Fruit fly (Drosophila melanogaster) whole organism, embryonic: ENCODE data around the gene tay.

ENCODE experiments used
- Bdp1 ChIP-seq: fragments of 200-800 bp; sonication (Bioruptor generic); optimal IDR thresholded peaks from 3 replicates; lab custom pipeline; 2016; ENCODE audit warnings: missing biosample characterization, missing genetic modification characterization
- CG10209 ChIP-seq: fragments of 200-800 bp; sonication (Bioruptor generic); optimal IDR thresholded peaks from 3 replicates; lab custom pipeline; 2017; ENCODE audit warnings: missing biosample characterization, mild to moderate bottlenecking, missing genetic modification characterization, missing genetic modification reagents
- CG10366 ChIP-seq: fragments of 200-800 bp; sonication (Bioruptor generic); IDR thresholded peaks from 2 replicates; pipeline ENCODE4 v1.3.6; 2022; ENCODE audit warnings: missing biosample characterization, missing genetic modification characterization
- CG10431 ChIP-seq: fragments of 200-800 bp; sonication (Bioruptor generic); optimal IDR thresholded peaks from 3 replicates; lab custom pipeline; 2018; ENCODE audit warnings: missing biosample characterization, mild to moderate bottlenecking, missing genetic modification characterization
- CG10979 ChIP-seq: fragments of 200-800 bp; sonication (Bioruptor generic); optimal IDR thresholded peaks from 2 replicates; lab custom pipeline; 2018; ENCODE audit warnings: missing biosample characterization, mild to moderate bottlenecking, missing genetic modification characterization, moderate library complexity
- CG13775 ChIP-seq: fragments of 200-800 bp; sonication (Bioruptor generic); optimal IDR thresholded peaks from 3 replicates; lab custom pipeline; 2017; ENCODE audit warnings: missing biosample characterization, mild to moderate bottlenecking, missing genetic modification characterization
- CG15011 ChIP-seq: fragments of 200-800 bp; sonication (Bioruptor generic); optimal IDR thresholded peaks from 3 replicates; lab custom pipeline; 2018; ENCODE audit warnings: missing biosample characterization, mild to moderate bottlenecking, missing genetic modification characterization
- CG15514 ChIP-seq: fragments of 200-800 bp; sonication (Bioruptor generic); optimal IDR thresholded peaks from 3 replicates; lab custom pipeline; 2017; ENCODE audit warnings: missing biosample characterization, missing genetic modification characterization, mild to moderate bottlenecking, moderate library complexity, missing genetic modification reagents
- CG2875 ChIP-seq: fragments of 200-800 bp; sonication (Bioruptor generic); optimal IDR thresholded peaks from 2 replicates; lab custom pipeline; 2017; ENCODE audit warnings: missing biosample characterization, mild to moderate bottlenecking, missing genetic modification characterization, missing genetic modification reagents
- CG31441 ChIP-seq: fragments of 200-800 bp; sonication (Bioruptor generic); IDR thresholded peaks from 2 replicates; pipeline ENCODE4 v1.3.6; 2022; ENCODE audit warnings: missing biosample characterization, missing genetic modification characterization
- CG33213 ChIP-seq: fragments of 200-800 bp; sonication (Bioruptor generic); optimal IDR thresholded peaks from 3 replicates; lab custom pipeline; 2016; ENCODE audit warnings: missing biosample characterization, missing genetic modification characterization
- CG7786 ChIP-seq: fragments of 200-800 bp; sonication (Bioruptor generic); optimal IDR thresholded peaks from 2 replicates; lab custom pipeline; 2016; ENCODE audit warnings: missing biosample characterization, missing genetic modification characterization
- CG7839 ChIP-seq: fragments of 200-800 bp; sonication (Bioruptor generic); optimal IDR thresholded peaks from 3 replicates; lab custom pipeline; 2018; ENCODE audit warnings: missing biosample characterization, mild to moderate bottlenecking, missing genetic modification characterization, moderate library complexity
- CG7963 ChIP-seq: fragments of 200-800 bp; sonication (Bioruptor generic); IDR thresholded peaks from 3 replicates; pipeline ENCODE4 v1.3.6; 2022; ENCODE audit warnings: missing biosample characterization, missing genetic modification characterization; ENCODE audit not compliant: partially characterized antibody
- Camta ChIP-seq: fragments of 200-800 bp; sonication (Bioruptor generic); optimal IDR thresholded peaks from 2 replicates; lab custom pipeline; 2016; ENCODE audit warnings: missing biosample characterization, missing genetic modification characterization
- CrebB ChIP-seq: fragments of 200-800 bp; sonication (Bioruptor generic); optimal IDR thresholded peaks from 3 replicates; lab custom pipeline; 2018; ENCODE audit warnings: missing biosample characterization, mild to moderate bottlenecking, missing genetic modification characterization
- D19A ChIP-seq: fragments of 200-800 bp; optimal IDR thresholded peaks from 3 replicates; lab custom pipeline; 2019; ENCODE audit warnings: missing biosample characterization, mild to moderate bottlenecking, missing genetic modification characterization, moderate library complexity
- E2f2 ChIP-seq: fragments of 200-800 bp; sonication (Bioruptor generic); IDR thresholded peaks from 2 replicates; pipeline ENCODE4 v1.3.6; 2022; ENCODE audit warnings: missing biosample characterization, missing genetic modification characterization
- Elba2 ChIP-seq: fragments of 200-800 bp; sonication (Bioruptor generic); optimal IDR thresholded peaks from 3 replicates; lab custom pipeline; 2016; ENCODE audit warnings: missing biosample characterization, missing genetic modification characterization
- GATAe ChIP-seq: fragments of 200-800 bp; sonication (Bioruptor generic); conservative IDR thresholded peaks from 2 replicates; pipeline ENCODE4 v1.3.6; 2022; ENCODE audit warnings: missing biosample characterization, missing genetic modification characterization
- HLH54F ChIP-seq: fragments of 200-800 bp; sonication (Bioruptor generic); optimal IDR thresholded peaks from 3 replicates; lab custom pipeline; 2016; ENCODE audit warnings: missing biosample characterization, missing genetic modification characterization
- Lpt ChIP-seq: fragments of >200 bp; optimal IDR thresholded peaks from 2 replicates; lab custom pipeline; 2018; ENCODE audit warnings: missing biosample characterization, missing genetic modification characterization
- NC2α ChIP-seq: fragments of 200-800 bp; sonication (Bioruptor generic); optimal IDR thresholded peaks from 2 replicates; lab custom pipeline; 2016; ENCODE audit warnings: missing biosample characterization, missing genetic modification characterization
- Poxn ChIP-seq: fragments of 200-800 bp; sonication (Bioruptor generic); IDR thresholded peaks from 2 replicates; pipeline ENCODE4 v1.3.6; 2022; ENCODE audit warnings: missing biosample characterization, missing genetic modification characterization
- Scr ChIP-seq: fragments of 200-800 bp; sonication (Bioruptor generic); IDR thresholded peaks from 2 replicates; pipeline ENCODE4 v1.3.6; 2022; ENCODE audit warnings: missing biosample characterization, missing genetic modification characterization; ENCODE audit not compliant: partially characterized antibody
- Stat92E ChIP-seq, 3 experiments: fragments of >200 bp in 2 of 3; fragments of 200-800 bp in 1 of 3; sonication (Bioruptor generic) in 1 of 3; optimal IDR thresholded peaks; 2 replicates each; lab custom pipeline; 2017 to 2019; ENCODE audit warnings: missing biosample characterization in 3 of 3, missing genetic modification characterization in 3 of 3, mild to moderate bottlenecking in 1 of 3, moderate library complexity in 1 of 3
- abd-A ChIP-seq: fragments of 200-800 bp; sonication (Bioruptor generic); optimal IDR thresholded peaks from 3 replicates; lab custom pipeline; 2019; ENCODE audit warnings: missing biosample characterization, mild to moderate bottlenecking, missing genetic modification characterization, moderate library complexity
- ara ChIP-seq: fragments of 200-800 bp; sonication (Bioruptor generic); IDR thresholded peaks from 2 replicates; pipeline ENCODE4 v1.3.6; 2022; ENCODE audit warnings: missing biosample characterization, missing genetic modification characterization
- bbx ChIP-seq: fragments of 200-800 bp; sonication (Bioruptor generic); IDR thresholded peaks from 2 replicates; pipeline ENCODE4 v1.3.6; 2022; ENCODE audit warnings: missing biosample characterization, missing genetic modification characterization; ENCODE audit not compliant: partially characterized antibody
- cad ChIP-seq: fragments of >200 bp; optimal IDR thresholded peaks from 2 replicates; lab custom pipeline; 2017; ENCODE audit warnings: missing biosample characterization, missing genetic modification characterization
- chn ChIP-seq: fragments of 200-800 bp; sonication (Bioruptor generic); optimal IDR thresholded peaks from 2 replicates; lab custom pipeline; 2016; ENCODE audit warnings: missing biosample characterization, missing genetic modification characterization
- crc ChIP-seq: fragments of 200-800 bp; sonication (Bioruptor generic); optimal IDR thresholded peaks from 2 replicates; lab custom pipeline; 2016; ENCODE audit warnings: missing biosample characterization, missing genetic modification characterization
- disco-r ChIP-seq: fragments of 200-800 bp; sonication (Bioruptor generic); optimal IDR thresholded peaks from 2 replicates; lab custom pipeline; 2016; ENCODE audit warnings: missing biosample characterization, missing genetic modification characterization
- dmrt11E ChIP-seq: fragments of 200-800 bp; sonication (Bioruptor generic); optimal IDR thresholded peaks from 3 replicates; lab custom pipeline; 2018; ENCODE audit warnings: missing biosample characterization, mild to moderate bottlenecking, missing genetic modification characterization, moderate library complexity
- dpn ChIP-seq, 2 experiments: fragments of 200-800 bp; sonication (Bioruptor generic); optimal IDR thresholded peaks; 3 replicates each; lab custom pipeline; 2016; ENCODE audit warnings: missing biosample characterization in 2 of 2, missing genetic modification characterization in 2 of 2
- dysf ChIP-seq: fragments of 200-800 bp; sonication (Bioruptor generic); IDR thresholded peaks from 3 replicates; pipeline ENCODE4 v1.3.6; 2022; ENCODE audit warnings: missing biosample characterization, missing genetic modification characterization
- ewg ChIP-seq: fragments of 200-800 bp; sonication (Bioruptor generic); optimal IDR thresholded peaks from 3 replicates; lab custom pipeline; 2017; ENCODE audit warnings: mild to moderate bottlenecking, missing biosample characterization, missing genetic modification reagents, missing genetic modification characterization
- gcm2 ChIP-seq: fragments of 200-800 bp; sonication (Bioruptor generic); optimal IDR thresholded peaks from 2 replicates; lab custom pipeline; 2016; ENCODE audit warnings: missing biosample characterization, missing genetic modification characterization
- hth ChIP-seq: fragments of >200 bp; optimal IDR thresholded peaks from 2 replicates; lab custom pipeline; 2017; ENCODE audit warnings: inconsistent platforms
- ind ChIP-seq: fragments of 200-800 bp; sonication (Bioruptor generic); optimal IDR thresholded peaks from 3 replicates; lab custom pipeline; 2016; ENCODE audit warnings: missing biosample characterization, missing genetic modification characterization
- jumu ChIP-seq: fragments of 200-800 bp; sonication (Bioruptor generic); optimal IDR thresholded peaks from 3 replicates; lab custom pipeline; 2016; ENCODE audit warnings: missing biosample characterization, missing genetic modification characterization
- kah ChIP-seq: fragments of 200-800 bp; sonication (Bioruptor generic); optimal IDR thresholded peaks from 2 replicates; lab custom pipeline; 2018; ENCODE audit warnings: missing biosample characterization, mild to moderate bottlenecking, missing genetic modification characterization
- nerfin-1 ChIP-seq: fragments of 200-800 bp; sonication (Bioruptor generic); optimal IDR thresholded peaks from 3 replicates; lab custom pipeline; 2019; ENCODE audit warnings: missing biosample characterization, mild to moderate bottlenecking, missing genetic modification characterization, moderate library complexity
- pan ChIP-seq, 4 experiments: fragments of >200 bp in 3 of 4; fragments of 200-800 bp in 1 of 4; sonication (Bioruptor generic) in 1 of 4; optimal IDR thresholded peaks in 3 of 4; IDR thresholded peaks in 1 of 4; 2 replicates each; pipeline versions ENCODE4 v1.3.6 to Lab custom; 2017 to 2022; ENCODE audit warnings: missing biosample characterization in 2 of 4, missing genetic modification characterization in 2 of 4, mixed read lengths in 1 of 4
- ranshi ChIP-seq: fragments of 200-800 bp; sonication (Bioruptor generic); IDR thresholded peaks from 2 replicates; pipeline ENCODE4 v1.3.6; 2022; ENCODE audit warnings: missing biosample characterization, missing genetic modification characterization
- ro ChIP-seq: fragments of 200-800 bp; sonication (Bioruptor generic); IDR thresholded peaks from 2 replicates; pipeline ENCODE4 v1.3.6; 2022; ENCODE audit warnings: missing biosample characterization, missing genetic modification characterization
- slp2 ChIP-seq: fragments of 200-800 bp; sonication (Bioruptor generic); optimal IDR thresholded peaks from 2 replicates; lab custom pipeline; 2016; ENCODE audit warnings: missing biosample characterization, missing genetic modification characterization
- trem ChIP-seq: fragments of 200-800 bp; optimal IDR thresholded peaks from 3 replicates; lab custom pipeline; 2019; ENCODE audit warnings: missing biosample characterization, mild to moderate bottlenecking, missing genetic modification characterization, moderate library complexity
- ttk ChIP-seq: fragments of 200-800 bp; sonication (Bioruptor generic); IDR thresholded peaks from 2 replicates; pipeline ENCODE4 v2.1.2; 2022; ENCODE audit warnings: missing biosample characterization, missing genetic modification characterization
- yki ChIP-seq: fragments of >200 bp; optimal IDR thresholded peaks from 3 replicates; lab custom pipeline; 2018

The tay gene

dm6 chrX:15886411-15887246, 482 bp downstream of the tay start (continued):
- TF ChIP-seq cad (GFP tag; lab: Kevin White, UChicago) (no peak), crc (GFP tag; lab: Kevin White, UChicago) (no peak), bbx (GFP tag; lab: Robert Waterston, UW) (no peak), Stat92E (GFP tag; optimal IDR thresholded peaks at IDR 0.05; lab: Kevin White, UChicago) (no peak), slp2 (GFP tag; lab: Kevin White, UChicago) (no peak), CG7786 (GFP tag; lab: Kevin White, UChicago) (no peak), CG10979 (no peak), trem (tag; lab: Kevin White, UChicago) (peak; percentile 48), Poxn (GFP tag; lab: Robert Waterston, UW) (no peak), ind (GFP tag; lab: Kevin White, UChicago) (no peak), Bdp1 (GFP tag; lab: Kevin White, UChicago) (no peak), hth (lab: Kevin White, UChicago) (no peak), dmrt11E (tag; lab: Kevin White, UChicago) (no peak), abd-A (tag; lab: Kevin White, UChicago) (no peak), nerfin-1 (tag; lab: Kevin White, UChicago) (no peak), GATAe (GFP tag; lab: Robert Waterston, UW) (no peak), D19A (tag; lab: Kevin White, UChicago) (no peak), Camta (GFP tag; lab: Kevin White, UChicago) (no peak), CG10209 (GFP tag; lab: Kevin White, UChicago) (no peak), CrebB (tag; lab: Kevin White, UChicago) (no peak), pan (optimal IDR thresholded peaks at IDR 0.05; lab: Kevin White, UChicago) (no peak), pan (GFP tag; optimal IDR thresholded peaks at IDR 0.05 in 1 of 2, IDR thresholded peaks at IDR 0.05 in 1 of 2) (no peak), CG15514 (GFP tag; lab: Kevin White, UChicago) (no peak), dpn (GFP tag; optimal IDR thresholded peaks at IDR 0.05; lab: Kevin White, UChicago) (no peak), CG10431 (peak; percentile 23), Elba2 (GFP tag; lab: Kevin White, UChicago) (no peak), ara (GFP tag; lab: Robert Waterston, UW) (no peak), yki (lab: Kevin White, UChicago) (no peak), CG7839 (tag; lab: Kevin White, UChicago) (no peak), HLH54F (GFP tag; lab: Kevin White, UChicago) (no peak), CG2875 (GFP tag; lab: Kevin White, UChicago) (no peak), ro (GFP tag; lab: Robert Waterston, UW) (no peak), CG7963 (GFP tag; lab: Robert Waterston, UW) (no peak), Scr (GFP tag; lab: Robert Waterston, UW) (no peak), CG33213 (GFP tag; lab: Kevin White, UChicago) (no peak), disco-r (GFP tag; lab: Kevin White, UChicago) (no peak), Lpt (no peak), ewg (GFP tag; lab: Kevin White, UChicago) (no peak), ttk (GFP tag; lab: Robert Waterston, UW) (no peak), ranshi (GFP tag; lab: Robert Waterston, UW) (no peak), kah (no peak), CG10366 (GFP tag; lab: Robert Waterston, UW) (no peak), NC2α (no peak), CG13775 (GFP tag; lab: Kevin White, UChicago) (no peak), jumu (no peak), CG15011 (GFP tag; lab: Kevin White, UChicago) (no peak), E2f2 (GFP tag; lab: Robert Waterston, UW) (no peak), dysf (GFP tag; lab: Robert Waterston, UW) (no peak), chn (GFP tag; lab: Kevin White, UChicago) (no peak), gcm2 (GFP tag; lab: Kevin White, UChicago) (no peak), CG31441 (GFP tag; lab: Robert Waterston, UW) (no peak; the same call in 1 of the 2 replicates)
